Worm (Caenorhabditis elegans) whole organism, midembryonic: ENCODE data around the gene lem-2.

Experiments used
- flt-1 ChIP-seq: fragments of 200-800 bp; sonication (Bioruptor generic); IDR thresholded peaks from 2 replicates; pipeline ENCODE4 v1.3.6; 2022; ENCODE audit warnings: missing genetic modification characterization, missing compliant biosample characterization
- klf-2 ChIP-seq: fragments of 200-800 bp; sonication (Bioruptor generic); conservative IDR thresholded peaks from 2 replicates; pipeline ENCODE4 v1.3.6; 2022; ENCODE audit warnings: missing genetic modification reagents, missing genetic modification characterization, missing compliant biosample characterization
- med-1 ChIP-seq: sonication (generic microtip); optimal IDR thresholded peaks from 2 replicates; lab custom pipeline; 2017; ENCODE audit warnings: missing genetic modification characterization, mild to moderate bottlenecking, missing compliant biosample characterization, antibody characterized with exemption, missing genetic modification reagents; ENCODE audit not compliant: insufficient read depth
- ref-1 ChIP-seq: fragments of 200-800 bp; sonication (Bioruptor generic); conservative IDR thresholded peaks from 2 replicates; pipeline ENCODE4 v1.3.6; 2022; ENCODE audit warnings: missing genetic modification reagents, missing genetic modification characterization, missing compliant biosample characterization
- ztf-29 ChIP-seq: fragments of 200-800 bp; sonication (Bioruptor generic); IDR thresholded peaks from 2 replicates; pipeline ENCODE4 v1.3.6; 2022; ENCODE audit warnings: missing genetic modification reagents, missing genetic modification characterization, missing compliant biosample characterization

DNA sequence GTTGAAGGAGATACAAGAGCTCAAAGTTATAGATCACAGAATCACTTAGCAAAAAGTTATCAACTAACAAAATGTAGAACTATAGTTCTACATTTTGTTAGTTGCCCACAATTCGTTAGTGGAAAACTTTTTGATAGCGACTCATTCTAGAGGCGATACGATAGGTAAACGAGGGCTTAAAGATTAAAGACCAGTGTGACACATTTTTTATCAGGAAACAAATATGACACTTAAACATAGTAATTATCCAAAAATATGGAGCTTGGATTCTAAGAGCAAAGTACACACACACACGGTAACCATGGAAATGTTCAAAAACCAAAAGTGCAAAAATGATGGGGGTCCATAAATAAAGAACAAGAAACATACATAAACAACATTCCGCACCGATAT is 23.4 kb upstream of the lem-2 start:
- TF ChIP-seq med-1 (no peak), klf-2 (no peak), flt-1 (no peak), ztf-29 (GFP tag; lab: Robert Waterston, UW) (no peak), ref-1 (GFP tag; lab: Robert Waterston, UW) (no peak)
